Fruit fly (Drosophila melanogaster): ENCODE measurements around the gene CG1236.

Gene CG1236

dm6 chr3R:5694461-5694860 is 42.1 kb upstream of the CG1236 start (continued):
- TF ChIP-seq Awh (GFP tag; IDR thresholded peaks at IDR 0.05) = 0 out of 2 replicates have a peak, but pooled peaks have one; percentile 9
- TF ChIP-seq ci (GFP tag; IDR thresholded peaks at IDR 0.05) = peak; percentile 58; the same call in 1 of the 3 replicates
- 0 out of 2 replicates have a peak, but pooled peaks have one; percentile 28 for TF ChIP-seq Xrp1 (GFP tag; IDR thresholded peaks at IDR 0.05)
- peak; percentile 20 for TF ChIP-seq phol (tag; optimal IDR thresholded peaks at IDR 0.05)

dm6 chr3R:5696384-5696783 is 40.2 kb upstream of the CG1236 start:
- peak; percentile 60 for TF ChIP-seq CG13296 (GFP tag; optimal IDR thresholded peaks at IDR 0.05)
- TF ChIP-seq onecut (GFP tag; IDR thresholded peaks at IDR 0.05) = 0 out of 2 replicates have a peak, but pooled peaks have one; percentile 12
- no peak for TF ChIP-seq CG4730 (GFP tag; IDR thresholded peaks at IDR 0.05)
- TF ChIP-seq insv (GFP tag; optimal IDR thresholded peaks at IDR 0.05) = no peak
- no peak for TF ChIP-seq seq (GFP tag; IDR thresholded peaks at IDR 0.05)
- TF ChIP-seq sna (GFP tag; IDR thresholded peaks at IDR 0.05; ENCODE audit: partially characterized antibody) = no peak
- no peak for TF ChIP-seq gem (tag; optimal IDR thresholded peaks at IDR 0.05)
- TF ChIP-seq CG15073 (GFP tag; optimal IDR thresholded peaks at IDR 0.05) = no peak
- TF ChIP-seq B-H2 (GFP tag; optimal IDR thresholded peaks at IDR 0.05) = no peak
- TF ChIP-seq abd-A (tag; optimal IDR thresholded peaks at IDR 0.05) = peak; percentile 61
- no peak for TF ChIP-seq tgo (GFP tag; IDR thresholded peaks at IDR 0.05)
- TF ChIP-seq pfk (GFP tag; optimal IDR thresholded peaks at IDR 0.05) = peak; percentile 22
- TF ChIP-seq HmgD (GFP tag; optimal IDR thresholded peaks at IDR 0.05) = no peak
- peak; percentile 3 for TF ChIP-seq Sox100B (GFP tag; optimal IDR thresholded peaks at IDR 0.05)
- TF ChIP-seq phol (tag; optimal IDR thresholded peaks at IDR 0.05) = peak; percentile 62
- TF ChIP-seq BtbVII (GFP tag; optimal IDR thresholded peaks at IDR 0.05) = peak; percentile 1
- no peak for TF ChIP-seq crc (GFP tag; optimal IDR thresholded peaks at IDR 0.05)
- TF ChIP-seq CG18599 (GFP tag; optimal IDR thresholded peaks at IDR 0.05) = peak; percentile 48
- TF ChIP-seq caup (GFP tag; optimal IDR thresholded peaks at IDR 0.05; ENCODE audit: severe bottlenecking) = peak; percentile 37
- no peak for TF ChIP-seq CG9797 (GFP tag; optimal IDR thresholded peaks at IDR 0.05)
- peak; percentile 43 for TF ChIP-seq CG6765 (GFP tag; optimal IDR thresholded peaks at IDR 0.05)
- TF ChIP-seq tll (GFP tag; optimal IDR thresholded peaks at IDR 0.05) = no peak
- TF ChIP-seq CG17385 (GFP tag; optimal IDR thresholded peaks at IDR 0.05) = peak; percentile 3
- TF ChIP-seq Scr (GFP tag; IDR thresholded peaks at IDR 0.05; ENCODE audit: partially characterized antibody) = no peak
- TF ChIP-seq sim (GFP tag; IDR thresholded peaks at IDR 0.05) = no peak
- no peak for TF ChIP-seq E2f2 (GFP tag; IDR thresholded peaks at IDR 0.05)
- TF ChIP-seq CG15514 (GFP tag; optimal IDR thresholded peaks at IDR 0.05) = peak; percentile 24
- peak; percentile 67 for TF ChIP-seq ci (GFP tag; IDR thresholded peaks at IDR 0.05)
- TF ChIP-seq CG13624 (GFP tag; optimal IDR thresholded peaks at IDR 0.05) = no peak
- no peak for TF ChIP-seq Xbp1 (GFP tag; optimal IDR thresholded peaks at IDR 0.05)
- TF ChIP-seq Ets97D (GFP tag; optimal IDR thresholded peaks at IDR 0.05) = peak; percentile 65
- TF ChIP-seq cwo (GFP tag; optimal IDR thresholded peaks at IDR 0.05) = no peak
- peak; percentile 25 for TF ChIP-seq HHEX (GFP tag; optimal IDR thresholded peaks at IDR 0.05)
- no peak for TF ChIP-seq lov (optimal IDR thresholded peaks at IDR 0.05)
- 0 out of 3 replicates have a peak, but pooled peaks have one; percentile 41 for TF ChIP-seq lov (GFP tag; IDR thresholded peaks at IDR 0.05)
- peak; percentile 41; the same call in 1 of the 2 replicates for TF ChIP-seq Rfx (GFP tag; IDR thresholded peaks at IDR 0.05)
- TF ChIP-seq ac (GFP tag; optimal IDR thresholded peaks at IDR 0.05) = no peak
- no peak for TF ChIP-seq CG14710 (tag; optimal IDR thresholded peaks at IDR 0.05)
- TF ChIP-seq CG4360 (GFP tag; IDR thresholded peaks at IDR 0.05) = 0 out of 2 replicates have a peak, but pooled peaks have one; percentile 20
- no peak for TF ChIP-seq CG1603 (tag; optimal IDR thresholded peaks at IDR 0.05)
- no peak for TF ChIP-seq Atf-2 (GFP tag; optimal IDR thresholded peaks at IDR 0.05)
- TF ChIP-seq CG2199 (GFP tag; IDR thresholded peaks at IDR 0.05) = no peak
- TF ChIP-seq Deaf1 (tag; optimal IDR thresholded peaks at IDR 0.05) = peak; percentile 25
- peak; percentile 71 for TF ChIP-seq lab (GFP tag; optimal IDR thresholded peaks at IDR 0.05)
- TF ChIP-seq CG10543 (GFP tag; optimal IDR thresholded peaks at IDR 0.05) = peak; percentile 13
- TF ChIP-seq Meics (GFP tag; optimal IDR thresholded peaks at IDR 0.05) = peak; percentile 6

Measured in whole organism, embryonic.